Fruit fly (Drosophila melanogaster) whole organism, embryonic: ENCODE measurements around the gene CG43138.
A peak's percentile ranks its signal among the peaks of the same experiment; 100 is the strongest.

Source experiments
- CG10147 ChIP-seq: fragments of 200-800 bp; sonication (Bioruptor generic); optimal IDR thresholded peaks from 2 replicates; lab custom pipeline; 2019; ENCODE audit warnings: missing biosample characterization, mild to moderate bottlenecking, missing genetic modification characterization, moderate library complexity
- CG10267 ChIP-seq: fragments of 200-800 bp; sonication (Bioruptor generic); optimal IDR thresholded peaks from 2 replicates; lab custom pipeline; 2018; ENCODE audit warnings: missing biosample characterization, mild to moderate bottlenecking, missing genetic modification characterization, moderate library complexity
- CG10565 ChIP-seq: fragments of 200-800 bp; sonication (Bioruptor generic); optimal IDR thresholded peaks from 3 replicates; lab custom pipeline; 2016; ENCODE audit warnings: missing biosample characterization, mild to moderate bottlenecking, missing genetic modification characterization
- CG15479 ChIP-seq: fragments of 200-800 bp; sonication (Bioruptor generic); optimal IDR thresholded peaks from 3 replicates; lab custom pipeline; 2019; ENCODE audit warnings: missing biosample characterization, mild to moderate bottlenecking, missing genetic modification characterization, moderate library complexity
- CG17328 ChIP-seq: fragments of 200-800 bp; sonication (Bioruptor generic); IDR thresholded peaks from 2 replicates; pipeline ENCODE4 v1.3.6; 2022; ENCODE audit warnings: missing biosample characterization, missing genetic modification characterization
- CG17361 ChIP-seq: fragments of 200-800 bp; sonication (Bioruptor generic); IDR thresholded peaks from 3 replicates; pipeline ENCODE4 v1.3.6; 2022; ENCODE audit warnings: missing biosample characterization, missing genetic modification characterization
- CG17829 ChIP-seq: fragments of 200-800 bp; optimal IDR thresholded peaks from 2 replicates; lab custom pipeline; 2019; ENCODE audit warnings: missing biosample characterization, mild to moderate bottlenecking, missing genetic modification characterization, moderate library complexity
- CG30020 ChIP-seq: fragments of 200-800 bp; optimal IDR thresholded peaks from 2 replicates; lab custom pipeline; 2019; ENCODE audit warnings: missing biosample characterization, mild to moderate bottlenecking, missing genetic modification characterization, moderate library complexity
- CG31365 ChIP-seq: fragments of 200-800 bp; sonication (Bioruptor generic); optimal IDR thresholded peaks from 2 replicates; lab custom pipeline; 2018; ENCODE audit warnings: missing biosample characterization, mild to moderate bottlenecking, missing genetic modification characterization
- CG32767 ChIP-seq: fragments of 200-800 bp; sonication (Bioruptor generic); IDR thresholded peaks from 2 replicates; pipeline ENCODE4 v1.3.6; 2022; ENCODE audit warnings: missing biosample characterization, missing genetic modification characterization
- CG43689 ChIP-seq: fragments of 200-800 bp; sonication (Bioruptor generic); IDR thresholded peaks from 2 replicates; pipeline ENCODE4 v1.3.6; 2022; ENCODE audit warnings: missing biosample characterization, missing genetic modification characterization
- CG6854 ChIP-seq: fragments of 200-800 bp; sonication (Bioruptor generic); optimal IDR thresholded peaks from 3 replicates; lab custom pipeline; 2017; ENCODE audit warnings: missing biosample characterization, mild to moderate bottlenecking, missing genetic modification characterization
- CG7271 ChIP-seq: fragments of 200-800 bp; sonication (Bioruptor generic); optimal IDR thresholded peaks from 2 replicates; lab custom pipeline; 2018; ENCODE audit warnings: missing biosample characterization, mild to moderate bottlenecking, missing genetic modification characterization, moderate library complexity
- CG7357 ChIP-seq: fragments of 200-800 bp; sonication (Bioruptor generic); IDR thresholded peaks from 3 replicates; pipeline ENCODE4 v1.3.6; 2022; ENCODE audit warnings: missing biosample characterization, missing genetic modification characterization
- CG7987 ChIP-seq: fragments of 200-800 bp; sonication (Bioruptor generic); optimal IDR thresholded peaks from 2 replicates; lab custom pipeline; 2018; ENCODE audit warnings: missing biosample characterization, mild to moderate bottlenecking, missing genetic modification characterization, moderate library complexity
- CG8290 ChIP-seq, 3 experiments: fragments of 200-800 bp; sonication (Bioruptor generic); optimal IDR thresholded peaks; 2 replicates each; lab custom pipeline; 2016 to 2019; ENCODE audit warnings: missing biosample characterization in 3 of 3, missing genetic modification characterization in 3 of 3, mild to moderate bottlenecking in 2 of 3, moderate library complexity in 1 of 3
- CG8388 ChIP-seq: fragments of 200-800 bp; sonication (Bioruptor generic); optimal IDR thresholded peaks from 2 replicates; lab custom pipeline; 2019; ENCODE audit warnings: missing biosample characterization, mild to moderate bottlenecking, missing genetic modification characterization, moderate library complexity
- CG8765 ChIP-seq: fragments of 200-800 bp; sonication (Bioruptor generic); IDR thresholded peaks from 2 replicates; pipeline ENCODE4 v1.3.6; 2022; ENCODE audit warnings: missing biosample characterization, missing genetic modification characterization
- Dp ChIP-seq: fragments of 200-800 bp; sonication (Bioruptor generic); optimal IDR thresholded peaks from 2 replicates; lab custom pipeline; 2018; ENCODE audit warnings: missing biosample characterization, mild to moderate bottlenecking, missing genetic modification characterization, moderate library complexity
- Ets65A ChIP-seq: fragments of 200-800 bp; sonication (Bioruptor generic); peaks from one replicate; lab custom pipeline; 2016; ENCODE audit warnings: missing biosample characterization, missing genetic modification characterization
- Gsc ChIP-seq: fragments of 200-800 bp; sonication (Bioruptor generic); IDR thresholded peaks from 2 replicates; pipeline ENCODE4 v1.3.6; 2022; ENCODE audit warnings: missing biosample characterization, missing genetic modification characterization
- Hand ChIP-seq: fragments of 200-800 bp; sonication (Bioruptor generic); optimal IDR thresholded peaks from 2 replicates; lab custom pipeline; 2017; ENCODE audit warnings: mild to moderate bottlenecking, missing biosample characterization, missing genetic modification reagents, missing genetic modification characterization
- Nf-YA ChIP-seq: fragments of 200-800 bp; sonication (Bioruptor generic); IDR thresholded peaks from 2 replicates; pipeline ENCODE4 v1.3.6; 2022; ENCODE audit warnings: missing biosample characterization, missing genetic modification characterization
- PHDP ChIP-seq: fragments of 200-800 bp; sonication (Bioruptor generic); optimal IDR thresholded peaks from 3 replicates; lab custom pipeline; 2018; ENCODE audit warnings: missing biosample characterization, mild to moderate bottlenecking, missing genetic modification characterization, moderate library complexity
- Pdp1 ChIP-seq, 2 experiments: fragments of 200-800 bp; sonication (Bioruptor generic); optimal IDR thresholded peaks; 3 replicates each; lab custom pipeline; 2016; ENCODE audit warnings: missing biosample characterization in 2 of 2, missing genetic modification characterization in 2 of 2, mild to moderate bottlenecking in 1 of 2, moderate library complexity in 1 of 2
- Poxn ChIP-seq: fragments of 200-800 bp; sonication (Bioruptor generic); IDR thresholded peaks from 2 replicates; pipeline ENCODE4 v1.3.6; 2022; ENCODE audit warnings: missing biosample characterization, missing genetic modification characterization
- Ravus ChIP-seq: fragments of 200-800 bp; sonication (Bioruptor generic); IDR thresholded peaks from 2 replicates; pipeline ENCODE4 v1.3.6; 2022; ENCODE audit warnings: missing biosample characterization, missing genetic modification characterization
- Trl ChIP-seq, 3 experiments: fragments of >200 bp in 2 of 3; fragments of 200-800 bp in 1 of 3; sonication (Bioruptor generic) in 1 of 3; optimal IDR thresholded peaks; 2 replicates in 1 of 3; 3 replicates in 2 of 3; lab custom pipeline; 2016 to 2017; ENCODE audit warnings: missing biosample characterization in 1 of 3, missing genetic modification characterization in 1 of 3
- cad ChIP-seq: fragments of >200 bp; optimal IDR thresholded peaks from 2 replicates; lab custom pipeline; 2017; ENCODE audit warnings: missing biosample characterization, missing genetic modification characterization
- chinmo ChIP-seq: fragments of 200-800 bp; sonication (Bioruptor generic); IDR thresholded peaks from 4 replicates; pipeline ENCODE4 v1.3.6; 2022; ENCODE audit warnings: missing biosample characterization, missing genetic modification characterization; ENCODE audit not compliant: partially characterized antibody
- danr ChIP-seq: fragments of 200-800 bp; sonication (Bioruptor generic); IDR thresholded peaks from 2 replicates; pipeline ENCODE4 v1.3.6; 2022; ENCODE audit warnings: missing biosample characterization, missing genetic modification characterization
- ewg ChIP-seq: fragments of 200-800 bp; sonication (Bioruptor generic); optimal IDR thresholded peaks from 3 replicates; lab custom pipeline; 2017; ENCODE audit warnings: mild to moderate bottlenecking, missing biosample characterization, missing genetic modification reagents, missing genetic modification characterization
- fd64A ChIP-seq: fragments of 200-800 bp; sonication (Bioruptor generic); optimal IDR thresholded peaks from 3 replicates; lab custom pipeline; 2018; ENCODE audit warnings: missing biosample characterization, mild to moderate bottlenecking, missing genetic modification characterization
- ftz-f1 ChIP-seq: fragments of 200-800 bp; sonication (Bioruptor generic); optimal IDR thresholded peaks from 2 replicates; lab custom pipeline; 2016; ENCODE audit warnings: missing biosample characterization, missing genetic modification characterization
- gce ChIP-seq: fragments of 200-800 bp; sonication (Bioruptor generic); IDR thresholded peaks from 3 replicates; pipeline ENCODE4 v1.3.6; 2022; ENCODE audit warnings: missing biosample characterization, missing genetic modification characterization
- gfzf ChIP-seq: fragments of 200-800 bp; sonication (Bioruptor generic); optimal IDR thresholded peaks from 2 replicates; lab custom pipeline; 2016; ENCODE audit warnings: missing biosample characterization, mild to moderate bottlenecking, missing genetic modification characterization, moderate library complexity
- grn ChIP-seq: fragments of 200-800 bp; sonication (Bioruptor generic); optimal IDR thresholded peaks from 3 replicates; lab custom pipeline; 2017; ENCODE audit warnings: missing biosample characterization, missing genetic modification characterization
- ham ChIP-seq: fragments of 200-800 bp; sonication (Bioruptor generic); IDR thresholded peaks from 2 replicates; pipeline ENCODE4 v1.3.6; 2022; ENCODE audit warnings: missing biosample characterization, missing genetic modification characterization
- hkb ChIP-seq, 2 experiments: fragments of 200-800 bp in 1 of 2; fragments of >200 bp in 1 of 2; sonication (Bioruptor generic) in 1 of 2; IDR thresholded peaks in 1 of 2; optimal IDR thresholded peaks in 1 of 2; 2 replicates each; pipeline versions ENCODE4 v1.3.6 to Lab custom; 2017 to 2022; ENCODE audit warnings: missing biosample characterization in 1 of 2, missing genetic modification characterization in 1 of 2
- ind ChIP-seq: fragments of 200-800 bp; sonication (Bioruptor generic); optimal IDR thresholded peaks from 3 replicates; lab custom pipeline; 2016; ENCODE audit warnings: missing biosample characterization, missing genetic modification characterization
- pfk ChIP-seq: fragments of 200-800 bp; sonication (Bioruptor generic); optimal IDR thresholded peaks from 2 replicates; lab custom pipeline; 2018; ENCODE audit warnings: missing biosample characterization, mild to moderate bottlenecking, missing genetic modification characterization, moderate library complexity
- phol ChIP-seq: fragments of 200-800 bp; sonication (Bioruptor generic); optimal IDR thresholded peaks from 3 replicates; lab custom pipeline; 2018; ENCODE audit warnings: missing biosample characterization, mild to moderate bottlenecking, missing genetic modification characterization, moderate library complexity
- run ChIP-seq: fragments of 200-800 bp; sonication (Bioruptor generic); optimal IDR thresholded peaks from 3 replicates; lab custom pipeline; 2018; ENCODE audit warnings: missing biosample characterization, mild to moderate bottlenecking, missing genetic modification characterization
- sisA ChIP-seq: fragments of 200-800 bp; sonication (Bioruptor generic); IDR thresholded peaks from 2 replicates; pipeline ENCODE4 v1.3.6; 2022; ENCODE audit warnings: missing biosample characterization, missing genetic modification characterization
- slp2 ChIP-seq: fragments of 200-800 bp; sonication (Bioruptor generic); optimal IDR thresholded peaks from 2 replicates; lab custom pipeline; 2016; ENCODE audit warnings: missing biosample characterization, missing genetic modification characterization
- sqz ChIP-seq: fragments of 200-800 bp; sonication (Bioruptor generic); optimal IDR thresholded peaks from 3 replicates; lab custom pipeline; 2018; ENCODE audit warnings: missing biosample characterization, mild to moderate bottlenecking, missing genetic modification characterization
- tll ChIP-seq, 2 experiments: fragments of 200-800 bp in 1 of 2; fragments of >200 bp in 1 of 2; sonication (Bioruptor generic) in 1 of 2; optimal IDR thresholded peaks; 2 replicates each; lab custom pipeline; 2017 to 2019; ENCODE audit warnings: missing biosample characterization in 2 of 2, missing genetic modification characterization in 2 of 2, mild to moderate bottlenecking in 1 of 2, moderate library complexity in 1 of 2
- tna ChIP-seq: fragments of 200-800 bp; sonication (Bioruptor generic); IDR thresholded peaks from 2 replicates; pipeline ENCODE4 v1.3.6; 2022; ENCODE audit warnings: missing biosample characterization, missing genetic modification characterization; ENCODE audit not compliant: partially characterized antibody
- vvl ChIP-seq: fragments of 200-800 bp; sonication (Bioruptor generic); IDR thresholded peaks from 2 replicates; pipeline ENCODE4 v1.3.6; 2022; ENCODE audit warnings: missing biosample characterization, missing genetic modification characterization
- zen ChIP-seq: fragments of 200-800 bp; sonication (Bioruptor generic); optimal IDR thresholded peaks from 3 replicates; lab custom pipeline; 2018; ENCODE audit warnings: missing biosample characterization, mild to moderate bottlenecking, missing genetic modification characterization, moderate library complexity

Gene CG43138

DNA sequence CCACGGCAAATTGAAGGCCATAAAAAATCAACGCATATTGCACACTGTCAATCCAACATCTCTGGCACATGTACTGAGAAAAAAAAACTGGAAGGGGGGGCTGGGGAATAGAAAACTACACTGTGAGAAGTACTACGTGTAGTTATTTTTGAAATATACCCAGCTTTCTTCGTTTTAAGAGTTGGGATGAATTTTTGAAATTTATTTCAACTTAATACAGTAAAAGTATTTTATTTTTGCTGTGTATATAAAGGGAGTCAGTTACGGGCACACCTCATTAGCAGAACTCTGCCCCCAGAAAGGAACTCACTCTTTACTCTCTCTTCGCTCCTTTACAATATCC, 13.3 kb downstream of the CG43138 start:
- TF ChIP-seq Ets65A (GFP tag; lab: Kevin White, UChicago) = peak; percentile 69
- TF ChIP-seq Ravus = no peak

DNA sequence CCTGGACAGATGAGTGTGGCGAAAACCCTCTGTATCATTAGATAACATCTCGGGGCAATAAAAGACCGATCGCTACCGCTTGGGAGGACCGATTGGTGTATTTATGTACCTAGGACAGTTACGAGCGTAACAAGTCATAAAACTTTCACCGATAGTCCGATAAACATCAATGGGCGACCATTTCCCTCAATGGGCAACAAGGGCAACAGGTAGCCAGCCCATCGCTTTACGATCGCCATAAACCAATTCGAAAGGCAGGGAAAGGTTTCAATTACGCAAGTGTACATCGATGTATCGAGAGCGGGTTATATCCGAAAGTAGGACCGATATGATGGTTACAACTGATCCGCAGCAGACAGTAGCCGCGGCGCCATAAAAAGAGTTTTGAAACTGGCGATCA, 14.4 kb downstream of the CG43138 start:
- TF ChIP-seq CG32767 (GFP tag; lab: Robert Waterston, UW) (no peak), CG43689 (no peak), zen (tag; lab: Kevin White, UChicago) (peak; percentile 51), CG10147 (GFP tag; lab: Kevin White, UChicago) (no peak), vvl (no peak), CG7271 (tag; lab: Kevin White, UChicago) (peak; percentile 81), grn (peak; percentile 62), Dp (GFP tag; lab: Kevin White, UChicago) (no peak), cad (GFP tag; lab: Kevin White, UChicago) (peak; percentile 96), CG17829 (no peak), slp2 (GFP tag; lab: Kevin White, UChicago) (no peak), CG31365 (tag; lab: Kevin White, UChicago) (no peak), Gsc (GFP tag; lab: Robert Waterston, UW) (no peak), sqz (no peak), ind (GFP tag; lab: Kevin White, UChicago) (no peak), CG15479 (peak; percentile 87), gfzf (GFP tag; lab: Kevin White, UChicago) (no peak), ftz-f1 (GFP tag; lab: Kevin White, UChicago) (no peak), CG6854 (GFP tag; lab: Kevin White, UChicago) (no peak), tna (no peak), Poxn (GFP tag; lab: Robert Waterston, UW) (no peak), run (tag; lab: Kevin White, UChicago) (no peak), tll (GFP tag; optimal IDR thresholded peaks at IDR 0.05; lab: Kevin White, UChicago) (peak in 1 of 2 experiments; percentile 87), CG10267 (tag; lab: Kevin White, UChicago) (no peak), danr (no peak), Pdp1 (GFP tag; optimal IDR thresholded peaks at IDR 0.05; lab: Kevin White, UChicago) (peak in 1 of 2 experiments; percentile 20), fd64A (no peak), CG10565 (no peak), CG7357 (GFP tag; lab: Robert Waterston, UW) (no peak), CG7987 (GFP tag; lab: Kevin White, UChicago) (no peak)

DNA sequence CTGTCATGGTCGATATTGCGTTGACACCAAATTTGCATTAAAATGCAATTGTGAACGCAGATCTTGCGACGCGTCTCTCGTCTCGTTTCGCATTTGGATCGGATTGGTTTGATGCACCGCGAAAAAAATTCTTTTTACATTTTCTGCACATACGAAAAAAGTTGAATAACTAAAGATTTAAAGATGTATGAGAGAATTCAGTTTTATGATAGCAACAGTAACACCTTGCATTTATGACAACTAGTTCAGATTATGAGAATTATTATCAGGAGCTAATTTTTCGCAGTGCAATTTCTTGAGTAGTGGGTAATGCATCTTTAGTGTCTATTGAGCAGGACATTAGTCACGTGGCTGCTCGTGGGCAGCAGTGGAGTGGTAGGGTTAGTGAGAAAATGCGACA, 15.8 kb downstream of the CG43138 start:
- TF ChIP-seq CG8290 (GFP tag; optimal IDR thresholded peaks at IDR 0.05; lab: Kevin White, UChicago) (no peak), CG8290 (tag; optimal IDR thresholded peaks at IDR 0.05; lab: Kevin White, UChicago) (no peak), PHDP (no peak), CG8388 (GFP tag; lab: Kevin White, UChicago) (no peak), ham (GFP tag; lab: Robert Waterston, UW) (no peak), CG8765 (GFP tag; lab: Robert Waterston, UW) (peak; percentile 25; the same call in 1 of the 2 replicates), pfk (no peak), hkb (optimal IDR thresholded peaks at IDR 0.05; lab: Kevin White, UChicago) (no peak), hkb (GFP tag; IDR thresholded peaks at IDR 0.05; lab: Robert Waterston, UW) (no peak), CG17328 (GFP tag; lab: Robert Waterston, UW) (no peak), CG30020 (tag; lab: Kevin White, UChicago) (no peak), chinmo (GFP tag; lab: Robert Waterston, UW) (no peak), Hand (GFP tag; lab: Kevin White, UChicago) (no peak), sisA (GFP tag; lab: Robert Waterston, UW) (no peak), Trl (optimal IDR thresholded peaks at IDR 0.05; lab: Kevin White, UChicago) (no peak), Trl (GFP tag; optimal IDR thresholded peaks at IDR 0.05; lab: Kevin White, UChicago) (no peak), ewg (GFP tag; lab: Kevin White, UChicago) (no peak), phol (tag; lab: Kevin White, UChicago) (peak; percentile 6), Nf-YA (GFP tag; lab: Robert Waterston, UW) (no peak), gce (no peak), CG17361 (GFP tag; lab: Robert Waterston, UW) (no peak), Dp (GFP tag; lab: Kevin White, UChicago) (no peak)
